Worm (Caenorhabditis elegans): ENCODE measurements around the gene zim-1.

- TF ChIP-seq aly-1 (tag; optimal IDR thresholded peaks at IDR 0.05) (no peak), ama-1 (optimal IDR thresholded peaks at IDR 0.05) (no peak), pes-1 (GFP tag; IDR thresholded peaks at IDR 0.05) (no peak), scrt-1 (GFP tag; IDR thresholded peaks at IDR 0.05) (no peak), hmbx-1 (tag; optimal IDR thresholded peaks at IDR 0.05) (no peak), tra-4 (tag; optimal IDR thresholded peaks at IDR 0.05) (no peak)
Measured at ce11 chrIV:10538584-10538983, 8.3 kb upstream of the zim-1 start, which contains the start of gene T07G12.4.

Measured in whole organism, early embryonic.